Worm (Caenorhabditis elegans): Measurements from ENCODE around the gene F53E2.2.

The F53E2.2 gene

ce11 chrV:1521845-1522244 lies 47.0 kb downstream of the F53E2.2 start, which contains the start of gene str-240:
Gene str-240, minus strand, starts transcription at chrV:1521945.
- TF ChIP-seq W03F9.2 (tag; optimal IDR thresholded peaks at IDR 0.05), result no peak
- TF ChIP-seq dao-5 (tag; optimal IDR thresholded peaks at IDR 0.05), result no peak
- no peak for TF ChIP-seq him-1 (tag; optimal IDR thresholded peaks at IDR 0.05)

- TF ChIP-seq dao-5 (tag; optimal IDR thresholded peaks at IDR 0.05) (no peak), W03F9.2 (tag; optimal IDR thresholded peaks at IDR 0.05) (no peak), him-1 (tag; optimal IDR thresholded peaks at IDR 0.05) (no peak)
Observed at ce11 chrV:1522485-1522884, 47.6 kb downstream of the F53E2.2 start, which contains the start of gene str-243. Gene str-243, plus strand, starts transcription at chrV:1522785.
